Worm (Caenorhabditis elegans) whole organism, L4 larva: ENCODE data around the gene ZK470.6.

Experiments
- D1046.2 ChIP-seq: fragments of 200-800 bp; sonication (Bioruptor generic); IDR thresholded peaks from 2 replicates; pipeline ENCODE4 v1.3.6; 2022; ENCODE audit warnings: missing genetic modification characterization, missing compliant biosample characterization
- F44E2.7 ChIP-seq: fragments of 200-800 bp; sonication (Bioruptor generic); IDR thresholded peaks from 2 replicates; pipeline ENCODE4 v2.1.2; 2022; ENCODE audit warnings: missing genetic modification characterization, missing compliant biosample characterization
- F49E8.2 ChIP-seq: sonication (generic microtip); optimal IDR thresholded peaks from 2 replicates; lab custom pipeline; 2016; ENCODE audit warnings: missing compliant biosample characterization, mild to moderate bottlenecking, missing genetic modification characterization, borderline replicate concordance
- T26A8.4 ChIP-seq: fragments of 200-800 bp; sonication (Bioruptor generic); IDR thresholded peaks from 2 replicates; pipeline ENCODE4 v1.3.6; 2022; ENCODE audit warnings: missing genetic modification characterization, missing compliant biosample characterization
- ZK546.5 ChIP-seq, 2 experiments: sonication (generic microtip); optimal IDR thresholded peaks; 2 replicates each; lab custom pipeline; 2017; ENCODE audit warnings: missing biosample characterization in 2 of 2, missing genetic modification characterization in 2 of 2
- aha-1 ChIP-seq: fragments of 150-350 bp; peaks from one replicate; lab custom pipeline; 2014; ENCODE audit warnings: missing biosample characterization, missing genetic modification characterization
- ama-1 ChIP-seq: fragments of 150-350 bp; optimal IDR thresholded peaks from 2 replicates; lab custom pipeline; 2014; ENCODE audit warnings: inconsistent platforms, mixed read lengths
- arid-1 ChIP-seq: fragments of 200-800 bp; sonication (Bioruptor generic); conservative IDR thresholded peaks from 2 replicates; pipeline ENCODE4 v1.3.6; 2022; ENCODE audit warnings: missing genetic modification reagents, missing genetic modification characterization, missing compliant biosample characterization
- ceh-20 ChIP-seq: fragments of 200-800 bp; sonication (Bioruptor generic); IDR thresholded peaks from 2 replicates; pipeline ENCODE4 v1.3.6; 2022; ENCODE audit warnings: missing genetic modification reagents, missing genetic modification characterization, missing compliant biosample characterization
- daf-12 ChIP-seq: fragments of 150-350 bp; optimal IDR thresholded peaks from 2 replicates; lab custom pipeline; 2014; ENCODE audit warnings: missing biosample characterization, missing genetic modification reagents, missing genetic modification characterization
- daf-19 ChIP-seq: fragments of 200-800 bp; sonication (Bioruptor generic); conservative IDR thresholded peaks from 2 replicates; pipeline ENCODE4 v1.3.6; 2022; ENCODE audit warnings: missing genetic modification characterization, missing compliant biosample characterization
- daf-8 ChIP-seq: fragments of 200-800 bp; sonication (Bioruptor generic); IDR thresholded peaks from 2 replicates; pipeline ENCODE4 v1.3.6; 2022; ENCODE audit warnings: missing genetic modification characterization, missing compliant biosample characterization
- dmd-8 ChIP-seq: fragments of 200-800 bp; sonication (Bioruptor generic); IDR thresholded peaks from 2 replicates; pipeline ENCODE4 v1.3.6; 2022; ENCODE audit warnings: missing genetic modification characterization, missing compliant biosample characterization
- dmd-9 ChIP-seq: fragments of 200-800 bp; sonication (Bioruptor generic); IDR thresholded peaks from 2 replicates; pipeline ENCODE4 v1.3.6; 2022; ENCODE audit warnings: missing genetic modification reagents, missing genetic modification characterization, missing compliant biosample characterization
- duxl-1 ChIP-seq: sonication (generic microtip); optimal IDR thresholded peaks from 2 replicates; lab custom pipeline; 2016; ENCODE audit warnings: mild to moderate bottlenecking, missing genetic modification characterization, moderate library complexity, missing compliant biosample characterization; ENCODE audit not compliant: poor library complexity
- egl-27 ChIP-seq: sonication (generic microtip); optimal IDR thresholded peaks from 3 replicates; lab custom pipeline; 2017; ENCODE audit warnings: missing biosample characterization, missing genetic modification reagents, missing genetic modification characterization
- egl-43 ChIP-seq: fragments of 200-800 bp; sonication (Bioruptor generic); IDR thresholded peaks from 2 replicates; pipeline ENCODE4 v1.3.6; 2022; ENCODE audit warnings: missing genetic modification reagents, missing genetic modification characterization, missing compliant biosample characterization
- fos-1 ChIP-seq: fragments of 150-350 bp; optimal IDR thresholded peaks from 2 replicates; lab custom pipeline; 2014; ENCODE audit warnings: missing biosample characterization, missing genetic modification characterization
- hif-1 ChIP-seq, 2 experiments: sonication (generic microtip); optimal IDR thresholded peaks; 2 replicates each; lab custom pipeline; 2016 to 2017; ENCODE audit warnings: missing compliant biosample characterization in 2 of 2, missing genetic modification characterization in 2 of 2, missing genetic modification reagents in 2 of 2, missing genotype in 2 of 2, mild to moderate bottlenecking in 1 of 2
- jun-1 ChIP-seq: fragments of 150-350 bp; optimal IDR thresholded peaks from 2 replicates; lab custom pipeline; 2014; ENCODE audit warnings: missing biosample characterization, missing genetic modification reagents, missing genetic modification characterization
- lim-7 ChIP-seq: fragments of 200-800 bp; sonication (Bioruptor generic); IDR thresholded peaks from 2 replicates; pipeline ENCODE4 v1.3.6; 2022; ENCODE audit warnings: missing genetic modification characterization, missing compliant biosample characterization
- lin-1 ChIP-seq: fragments of 200-800 bp; sonication (Bioruptor generic); IDR thresholded peaks from 2 replicates; pipeline ENCODE4 v1.3.6; 2022; ENCODE audit warnings: missing genetic modification reagents, missing genetic modification characterization, missing compliant biosample characterization
- lin-38 ChIP-seq: fragments of 200-800 bp; sonication (Bioruptor generic); IDR thresholded peaks from 2 replicates; pipeline ENCODE4 v1.3.6; 2022; ENCODE audit warnings: missing genetic modification reagents, missing genetic modification characterization, missing compliant biosample characterization
- lsy-2 ChIP-seq, 2 experiments: fragments of 150-350 bp in 1 of 2; sonication (generic microtip) in 1 of 2; optimal IDR thresholded peaks; 2 replicates each; lab custom pipeline; 2014 to 2017; ENCODE audit warnings: missing biosample characterization in 2 of 2, missing genetic modification characterization in 2 of 2
- madf-9 ChIP-seq: fragments of 200-800 bp; sonication (Bioruptor generic); conservative IDR thresholded peaks from 2 replicates; pipeline ENCODE4 v1.3.6; 2022; ENCODE audit warnings: missing genetic modification reagents, missing genetic modification characterization, missing compliant biosample characterization
- mdl-1 ChIP-seq, 2 experiments: fragments of 150-350 bp in 1 of 2; sonication (generic microtip) in 1 of 2; optimal IDR thresholded peaks; 2 replicates each; lab custom pipeline; 2014 to 2017; ENCODE audit warnings: missing biosample characterization in 2 of 2, missing genetic modification characterization in 2 of 2
- nhr-11 ChIP-seq: fragments of 150-350 bp; optimal IDR thresholded peaks from 2 replicates; lab custom pipeline; 2014; ENCODE audit warnings: missing biosample characterization, missing genetic modification characterization
- nhr-111 ChIP-seq: fragments of 200-800 bp; sonication (Bioruptor generic); optimal IDR thresholded peaks from 2 replicates; lab custom pipeline; 2018; ENCODE audit warnings: mild to moderate bottlenecking, missing genetic modification characterization, missing compliant biosample characterization
- nhr-42 ChIP-seq: fragments of 200-800 bp; sonication (Bioruptor generic); IDR thresholded peaks from 2 replicates; pipeline ENCODE4 v1.3.6; 2022; ENCODE audit warnings: missing genetic modification characterization, missing compliant biosample characterization
- nhr-6 ChIP-seq: fragments of 150-350 bp; optimal IDR thresholded peaks from 2 replicates; lab custom pipeline; 2014; ENCODE audit warnings: missing biosample characterization, missing genetic modification characterization
- pha-4 ChIP-seq, 2 experiments: fragments of 150-350 bp in 1 of 2; fragments of 200-800 bp in 1 of 2; sonication (Bioruptor generic) in 1 of 2; IDR thresholded peaks in 1 of 2; optimal IDR thresholded peaks in 1 of 2; 2 replicates each; pipeline versions ENCODE4 v1.3.6 to Lab custom; 2014 to 2022; ENCODE audit warnings: missing genetic modification characterization in 2 of 2, missing genetic modification reagents in 2 of 2, missing biosample characterization in 1 of 2, missing compliant biosample characterization in 1 of 2
- pqm-1 ChIP-seq: sonication (generic microtip); optimal IDR thresholded peaks from 2 replicates; lab custom pipeline; 2017; ENCODE audit warnings: missing biosample characterization, missing genetic modification characterization
- saeg-2 ChIP-seq: fragments of 200-800 bp; sonication (Bioruptor generic); IDR thresholded peaks from 2 replicates; pipeline ENCODE4 v1.3.6; 2022; ENCODE audit warnings: missing genetic modification reagents, missing genetic modification characterization, missing compliant biosample characterization
- sdz-12 ChIP-seq: fragments of 200-800 bp; sonication (Bioruptor generic); optimal IDR thresholded peaks from 2 replicates; lab custom pipeline; 2018; ENCODE audit warnings: mild to moderate bottlenecking, missing genetic modification characterization, missing compliant biosample characterization
- skn-1 ChIP-seq: fragments of 150-350 bp; optimal IDR thresholded peaks from 2 replicates; lab custom pipeline; 2014; ENCODE audit warnings: missing biosample characterization, missing genetic modification characterization
- snpc-4 ChIP-seq: fragments of 150-350 bp; optimal IDR thresholded peaks from 2 replicates; lab custom pipeline; 2014; ENCODE audit warnings: missing biosample characterization, missing genetic modification characterization
- spr-1 ChIP-seq: sonication (generic microtip); optimal IDR thresholded peaks from 2 replicates; lab custom pipeline; 2016; ENCODE audit warnings: mild to moderate bottlenecking, missing genetic modification characterization, missing compliant biosample characterization
- unc-62 ChIP-seq, 3 experiments: fragments of 150-350 bp in 1 of 3; sonication (generic microtip); optimal IDR thresholded peaks in 2 of 3; peaks in 1 of 3; 1 replicate in 1 of 3; 2 replicates in 2 of 3; lab custom pipeline; 2014 to 2017; ENCODE audit warnings: missing biosample characterization in 3 of 3, missing genetic modification characterization in 3 of 3, missing genetic modification reagents in 3 of 3, missing genotype in 1 of 3
- vab-7 ChIP-seq: fragments of 200-800 bp; sonication (Bioruptor generic); IDR thresholded peaks from 2 replicates; pipeline ENCODE4 v1.3.6; 2022; ENCODE audit warnings: missing genetic modification reagents, missing genetic modification characterization, missing compliant biosample characterization
- zfp-2 ChIP-seq: sonication (generic microtip); optimal IDR thresholded peaks from 2 replicates; lab custom pipeline; 2016; ENCODE audit warnings: mild to moderate bottlenecking, missing genetic modification characterization, missing compliant biosample characterization
- zip-11 ChIP-seq: fragments of 200-800 bp; sonication (Bioruptor generic); IDR thresholded peaks from 2 replicates; pipeline ENCODE4 v1.3.6; 2022; ENCODE audit warnings: missing genetic modification characterization, missing compliant biosample characterization
- zip-2 ChIP-seq: fragments of 150-350 bp; optimal IDR thresholded peaks from 2 replicates; lab custom pipeline; 2014; ENCODE audit warnings: missing biosample characterization, missing genetic modification characterization
- ztf-7 ChIP-seq: fragments of 150-350 bp; optimal IDR thresholded peaks from 2 replicates; lab custom pipeline; 2014; ENCODE audit warnings: missing biosample characterization, missing genetic modification characterization

Gene ZK470.6

ce11 chrX:4208495-4208894 is 31.2 kb upstream of the ZK470.6 start (continued):
- TF ChIP-seq snpc-4 (tag; lab: Kevin White, UChicago) (no peak), nhr-111 (GFP tag; lab: Kevin White, UChicago) (no peak), aha-1 (tag; lab: Kevin White, UChicago) (peak; percentile 40), pha-4 (GFP tag; IDR thresholded peaks at IDR 0.05; lab: Robert Waterston, UW) (peak; percentile 64; the same call in 1 of the 2 replicates), pha-4 (tag; optimal IDR thresholded peaks at IDR 0.05; lab: Kevin White, UChicago) (no peak), D1046.2 (no peak), duxl-1 (tag; lab: Kevin White, UChicago) (peak; percentile 93), jun-1 (tag; lab: Kevin White, UChicago) (peak; percentile 54), F44E2.7 (GFP tag; lab: Robert Waterston, UW) (no peak), ama-1 (lab: Kevin White, UChicago) (no peak), nhr-6 (tag; lab: Kevin White, UChicago) (no peak), egl-27 (no peak), daf-19 (GFP tag; lab: Robert Waterston, UW) (no peak), dmd-8 (GFP tag; lab: Robert Waterston, UW) (no peak), F49E8.2 (tag; lab: Kevin White, UChicago) (no peak), zip-2 (tag; lab: Kevin White, UChicago) (peak; percentile 29), zip-11 (GFP tag; lab: Robert Waterston, UW) (no peak), hif-1 (tag; optimal IDR thresholded peaks at IDR 0.05; lab: Kevin White, UChicago) (no peak), ztf-7 (tag; lab: Kevin White, UChicago) (peak; percentile 53), egl-43 (peak; percentile 41; the same call in 1 of the 2 replicates), madf-9 (GFP tag; lab: Robert Waterston, UW) (peak; percentile 50; the same call in 1 of the 2 replicates), nhr-11 (peak; percentile 77), mdl-1 (tag; optimal IDR thresholded peaks at IDR 0.05; lab: Kevin White, UChicago) (peak in 1 of 2 experiments; percentile 29), ZK546.5 (tag; optimal IDR thresholded peaks at IDR 0.05; lab: Kevin White, UChicago) (no peak), nhr-42 (GFP tag; lab: Robert Waterston, UW) (peak; percentile 93), saeg-2 (peak; percentile 83), ceh-20 (GFP tag; lab: Robert Waterston, UW) (0 out of 2 replicates have a peak, but pooled peaks have one; percentile 11), vab-7 (GFP tag; lab: Robert Waterston, UW) (no peak; the same call in 1 of the 2 replicates), fos-1 (tag; lab: Kevin White, UChicago) (peak; percentile 79), T26A8.4 (GFP tag; lab: Robert Waterston, UW) (peak; percentile 68), arid-1 (GFP tag; lab: Robert Waterston, UW) (0 out of 2 replicates have a peak, but pooled peaks have one; percentile 20), lin-38 (GFP tag; lab: Robert Waterston, UW) (no peak; the same call in 1 of the 2 replicates), dmd-9 (no peak), lim-7 (GFP tag; lab: Robert Waterston, UW) (no peak), daf-12 (tag; lab: Kevin White, UChicago) (no peak), daf-8 (no peak), sdz-12 (GFP tag; lab: Kevin White, UChicago) (no peak), unc-62 (GFP tag; optimal IDR thresholded peaks at IDR 0.05 in 1 of 2; lab: Kevin White, UChicago) (no peak), unc-62 (tag; optimal IDR thresholded peaks at IDR 0.05; lab: Kevin White, UChicago) (no peak), spr-1 (tag; lab: Kevin White, UChicago) (no peak), skn-1 (no peak), zfp-2 (tag; lab: Kevin White, UChicago) (no peak), pqm-1 (tag; lab: Kevin White, UChicago) (peak; percentile 12), lin-1 (GFP tag; lab: Robert Waterston, UW) (no peak), lsy-2 (tag; optimal IDR thresholded peaks at IDR 0.05; lab: Kevin White, UChicago) (peak in 1 of 2 experiments; percentile 68)
